Worm (Caenorhabditis elegans) whole organism, young adult: Measurements from ENCODE around the gene fbxb-79.

Experiments
- ama-1 ChIP-seq, 3 experiments: fragments of 150-350 bp in 1 of 3; sonication (generic microtip) in 2 of 3; optimal IDR thresholded peaks; 2 replicates each; lab custom pipeline; 2014 to 2018; ENCODE audit warnings: missing biosample characterization in 2 of 3, missing genetic modification characterization in 2 of 3, missing genetic modification reagents in 2 of 3
- let-526 ChIP-seq: fragments of 200-800 bp; sonication (Bioruptor generic); IDR thresholded peaks from 2 replicates; pipeline ENCODE4 v1.3.6; 2022; ENCODE audit warnings: missing genetic modification reagents, missing genetic modification characterization, missing compliant biosample characterization
- rpc-1 ChIP-seq, 2 experiments: fragments of 150-350 bp in 1 of 2; sonication (generic microtip) in 1 of 2; optimal IDR thresholded peaks; 2 replicates each; lab custom pipeline; 2014 to 2018; ENCODE audit warnings: missing biosample characterization in 1 of 2, missing genetic modification characterization in 1 of 2, missing genetic modification reagents in 1 of 2, missing genotype in 1 of 2
- snpc-3.4 ChIP-seq: sonication (generic microtip); optimal IDR thresholded peaks from 2 replicates; lab custom pipeline; 2017; ENCODE audit warnings: missing genetic modification characterization, mild to moderate bottlenecking, missing compliant biosample characterization, antibody characterized with exemption, moderate library complexity, missing genotype, missing genetic modification reagents
- ztf-25 ChIP-seq: fragments of 200-800 bp; sonication (Bioruptor generic); IDR thresholded peaks from 2 replicates; pipeline ENCODE4 v1.3.6; 2022; ENCODE audit warnings: missing genetic modification reagents, missing genetic modification characterization, missing compliant biosample characterization

ce11 chrIV:11210781-11211256 is 21.5 kb upstream of the fbxb-79 start, which contains the start of gene adk-1:
- TF ChIP-seq rpc-1 (optimal IDR thresholded peaks at IDR 0.05; lab: Kevin White, UChicago) = no peak
- TF ChIP-seq rpc-1 (tag; optimal IDR thresholded peaks at IDR 0.05; lab: Kevin White, UChicago) = no peak
- TF ChIP-seq snpc-3.4 = no peak
- TF ChIP-seq ztf-25 (GFP tag; lab: Robert Waterston, UW) = no peak
- TF ChIP-seq let-526 = no peak
- TF ChIP-seq ama-1 (optimal IDR thresholded peaks at IDR 0.05; lab: Kevin White, UChicago) = no peak
- no peak for TF ChIP-seq ama-1 (GFP tag; optimal IDR thresholded peaks at IDR 0.05; lab: Kevin White, UChicago)
